Fruit fly (Drosophila melanogaster): ENCODE measurements around the gene CG34106.

The CG34106 gene

DNA sequence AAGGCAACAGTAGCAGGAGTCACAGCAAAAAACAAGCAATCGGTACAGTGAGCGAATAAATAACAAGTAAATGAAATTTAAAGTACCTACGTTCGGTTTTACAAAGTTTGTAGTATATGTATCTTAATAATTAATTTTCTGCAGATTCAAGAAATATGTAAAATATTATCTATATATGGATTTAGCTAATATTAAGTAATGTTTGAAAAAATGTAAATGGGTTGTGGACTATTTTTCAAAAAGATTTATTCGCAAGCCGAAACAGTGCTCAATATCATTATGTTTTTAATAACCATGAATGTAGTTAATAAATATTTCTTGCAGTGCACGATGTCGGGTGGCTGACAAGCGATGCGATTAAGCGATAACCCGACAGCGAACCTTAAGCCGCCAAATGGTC lies 76.2 kb downstream of the CG34106 start:
- no peak for TF ChIP-seq cnc (optimal IDR thresholded peaks at IDR 0.05)
- no peak for TF ChIP-seq CG12768 (GFP tag; optimal IDR thresholded peaks at IDR 0.05)
- TF ChIP-seq CG14711 (tag; optimal IDR thresholded peaks at IDR 0.05), result no peak
- no peak for TF ChIP-seq Clk (GFP tag; optimal IDR thresholded peaks at IDR 0.05)
- no peak for TF ChIP-seq CG1620 (GFP tag; optimal IDR thresholded peaks at IDR 0.05)
- no peak for TF ChIP-seq kay (GFP tag; ENCODE audit: borderline replicate concordance)
- no peak for TF ChIP-seq pad (GFP tag; optimal IDR thresholded peaks at IDR 0.05)
- no peak for TF ChIP-seq toe (GFP tag; optimal IDR thresholded peaks at IDR 0.05)
- TF ChIP-seq CG7101 (tag; optimal IDR thresholded peaks at IDR 0.05), result no peak
- TF ChIP-seq CG33017 (tag; optimal IDR thresholded peaks at IDR 0.05), result no peak
- TF ChIP-seq CG7045 (GFP tag; optimal IDR thresholded peaks at IDR 0.05), result no peak
- no peak for TF ChIP-seq Mnt (GFP tag; optimal IDR thresholded peaks at IDR 0.05)
- TF ChIP-seq CG11617 (GFP tag; optimal IDR thresholded peaks at IDR 0.05), result no peak
- no peak for TF ChIP-seq tj (GFP tag; optimal IDR thresholded peaks at IDR 0.05)
- no peak for TF ChIP-seq Hr96 (GFP tag; optimal IDR thresholded peaks at IDR 0.05)
- TF ChIP-seq bab1 (GFP tag; optimal IDR thresholded peaks at IDR 0.05), result no peak
- no peak for TF ChIP-seq cic (GFP tag; optimal IDR thresholded peaks at IDR 0.05)
- TF ChIP-seq CG5204 (GFP tag; optimal IDR thresholded peaks at IDR 0.05), result no peak
- no peak for TF ChIP-seq Crg-1 (GFP tag; optimal IDR thresholded peaks at IDR 0.05)
- no peak for TF ChIP-seq ovo (GFP tag; optimal IDR thresholded peaks at IDR 0.05)

DNA sequence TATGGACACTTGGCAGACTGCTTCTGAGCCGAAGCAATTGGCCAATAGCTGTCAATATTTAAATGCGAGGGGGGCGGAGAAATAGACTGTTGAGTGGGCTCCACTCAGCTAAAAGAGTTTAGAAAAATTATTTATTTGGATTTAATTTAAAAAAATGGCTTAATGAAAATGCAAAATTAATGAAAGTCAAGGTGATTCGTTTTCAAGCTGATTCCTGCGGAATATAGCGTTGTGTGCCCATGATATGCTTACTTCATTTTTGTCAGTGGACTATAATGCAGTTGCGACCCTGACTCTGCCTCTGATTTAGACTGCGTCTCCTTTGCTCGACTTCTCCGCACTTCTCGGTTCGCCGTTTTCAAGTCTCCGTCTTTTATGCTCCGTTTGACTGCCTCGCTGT lies 86.0 kb downstream of the CG34106 start:
- TF ChIP-seq Clk (GFP tag; optimal IDR thresholded peaks at IDR 0.05) (no peak), CG7101 (tag; optimal IDR thresholded peaks at IDR 0.05) (no peak), CG11617 (GFP tag; optimal IDR thresholded peaks at IDR 0.05) (no peak), Mnt (GFP tag; optimal IDR thresholded peaks at IDR 0.05) (no peak), ovo (GFP tag; optimal IDR thresholded peaks at IDR 0.05) (no peak), CG33017 (tag; optimal IDR thresholded peaks at IDR 0.05) (no peak), CG7045 (GFP tag; optimal IDR thresholded peaks at IDR 0.05) (no peak), CG1620 (GFP tag; optimal IDR thresholded peaks at IDR 0.05) (no peak), kay (GFP tag; ENCODE audit: borderline replicate concordance) (no peak)

DNA sequence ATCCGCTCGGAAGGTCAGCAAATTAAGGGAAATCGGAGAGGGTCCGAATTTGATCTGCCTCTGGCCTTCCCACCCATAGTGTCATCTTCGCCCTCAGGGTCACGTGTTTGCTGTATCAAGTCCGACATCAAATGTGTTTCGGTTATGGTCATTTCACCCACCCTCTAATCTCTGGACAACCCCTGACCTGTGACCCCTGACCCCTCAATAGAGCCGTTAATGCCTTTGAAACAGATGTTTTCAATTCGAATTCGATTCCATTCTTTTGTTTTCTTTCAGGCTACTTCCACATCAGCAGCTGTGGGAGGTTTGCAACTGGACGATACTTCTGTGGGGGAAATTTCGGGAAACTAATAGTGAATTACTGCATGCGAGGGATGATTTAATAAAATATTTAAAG lies 90.6 kb downstream of the CG34106 start:
- TF ChIP-seq CG7101 (tag; optimal IDR thresholded peaks at IDR 0.05) (no peak), CG12768 (GFP tag; optimal IDR thresholded peaks at IDR 0.05) (no peak), CG7045 (GFP tag; optimal IDR thresholded peaks at IDR 0.05) (no peak), Hr96 (GFP tag; optimal IDR thresholded peaks at IDR 0.05) (no peak), ovo (GFP tag; optimal IDR thresholded peaks at IDR 0.05) (no peak), Clk (GFP tag; optimal IDR thresholded peaks at IDR 0.05) (no peak), kay (GFP tag; ENCODE audit: borderline replicate concordance) (no peak), CG33017 (tag; optimal IDR thresholded peaks at IDR 0.05) (no peak), pad (GFP tag; optimal IDR thresholded peaks at IDR 0.05) (no peak), toe (GFP tag; optimal IDR thresholded peaks at IDR 0.05) (no peak), tj (GFP tag; optimal IDR thresholded peaks at IDR 0.05) (no peak), cnc (optimal IDR thresholded peaks at IDR 0.05) (no peak), CG11617 (GFP tag; optimal IDR thresholded peaks at IDR 0.05) (no peak), Mnt (GFP tag; optimal IDR thresholded peaks at IDR 0.05) (no peak)

DNA sequence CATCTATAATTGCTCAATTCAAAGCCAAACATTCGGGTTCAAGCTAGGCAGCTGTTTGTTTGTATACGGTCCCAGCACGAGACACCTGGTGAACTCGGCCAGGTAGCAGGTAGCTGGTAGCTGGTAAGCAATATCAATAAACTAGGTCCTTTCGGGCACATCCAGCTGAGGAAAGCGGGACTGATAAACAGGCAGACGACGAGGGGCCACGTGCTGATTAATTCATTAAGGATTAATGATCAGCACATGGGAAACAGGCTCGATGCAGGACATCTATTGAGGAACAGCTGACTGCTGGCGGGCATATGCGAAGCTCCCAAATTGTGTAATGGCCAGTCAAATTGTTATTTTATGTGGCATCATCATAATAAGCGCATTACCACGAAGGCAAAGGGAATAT lies 91.4 kb downstream of the CG34106 start:
- no peak for TF ChIP-seq Mnt (GFP tag; optimal IDR thresholded peaks at IDR 0.05)
- TF ChIP-seq Hr96 (GFP tag; optimal IDR thresholded peaks at IDR 0.05), result no peak
- no peak for TF ChIP-seq bab1 (GFP tag; optimal IDR thresholded peaks at IDR 0.05)
- TF ChIP-seq CG12768 (GFP tag; optimal IDR thresholded peaks at IDR 0.05), result no peak
- TF ChIP-seq cic (GFP tag; optimal IDR thresholded peaks at IDR 0.05), result no peak
- TF ChIP-seq toe (GFP tag; optimal IDR thresholded peaks at IDR 0.05), result no peak
- TF ChIP-seq pad (GFP tag; optimal IDR thresholded peaks at IDR 0.05), result no peak
- TF ChIP-seq kay (GFP tag; ENCODE audit: borderline replicate concordance), result no peak
- TF ChIP-seq CG7045 (GFP tag; optimal IDR thresholded peaks at IDR 0.05), result no peak
- TF ChIP-seq Crg-1 (GFP tag; optimal IDR thresholded peaks at IDR 0.05), result no peak
- TF ChIP-seq CG14711 (tag; optimal IDR thresholded peaks at IDR 0.05), result no peak
- TF ChIP-seq Clk (GFP tag; optimal IDR thresholded peaks at IDR 0.05), result no peak
- no peak for TF ChIP-seq tj (GFP tag; optimal IDR thresholded peaks at IDR 0.05)
- no peak for TF ChIP-seq ovo (GFP tag; optimal IDR thresholded peaks at IDR 0.05)
- TF ChIP-seq CG33017 (tag; optimal IDR thresholded peaks at IDR 0.05), result no peak
- no peak for TF ChIP-seq CG11617 (GFP tag; optimal IDR thresholded peaks at IDR 0.05)
- TF ChIP-seq CG7101 (tag; optimal IDR thresholded peaks at IDR 0.05), result no peak
- TF ChIP-seq CG5204 (GFP tag; optimal IDR thresholded peaks at IDR 0.05), result no peak
- TF ChIP-seq CG1620 (GFP tag; optimal IDR thresholded peaks at IDR 0.05), result no peak
- no peak for TF ChIP-seq cnc (optimal IDR thresholded peaks at IDR 0.05)

Measured in whole organism, adult.